Worm (Caenorhabditis elegans): Measurements from ENCODE around the gene F38H4.4.

F38H4.4 gene

ce11 chrIV:11854777-11855176 lies 6.7 kb downstream of the F38H4.4 start, which contains the start of gene tag-30:
tag-30 (minus strand) TSS chrIV:11855159.
- no peak for TF ChIP-seq hlh-15 (tag; optimal IDR thresholded peaks at IDR 0.05)
- TF ChIP-seq hlh-30 (tag; optimal IDR thresholded peaks at IDR 0.05; ENCODE audit: insufficient read depth), result peak; percentile 66
- peak; percentile 22 for TF ChIP-seq nfya-1 (tag; optimal IDR thresholded peaks at IDR 0.05)
- peak; percentile 41 for TF ChIP-seq tbx-2 (tag; optimal IDR thresholded peaks at IDR 0.05)
- TF ChIP-seq unc-42 (tag; optimal IDR thresholded peaks at IDR 0.05), result peak; percentile 59
- peak; percentile 54 for TF ChIP-seq ceh-34 (tag; optimal IDR thresholded peaks at IDR 0.05)
- no peak for TF ChIP-seq unc-3 (GFP tag; conservative IDR thresholded peaks at IDR 0.05)
- TF ChIP-seq unc-3 (tag; optimal IDR thresholded peaks at IDR 0.05), result no peak
- peak; percentile 62 for TF ChIP-seq ceh-31 (tag; optimal IDR thresholded peaks at IDR 0.05)

ce11 chrIV:11855424-11855823 lies 7.4 kb downstream of the F38H4.4 start:
- TF ChIP-seq pros-1 (tag; optimal IDR thresholded peaks at IDR 0.05), result no peak
- TF ChIP-seq ceh-24 (tag; optimal IDR thresholded peaks at IDR 0.05), result no peak
- no peak for TF ChIP-seq ceh-14 (tag; optimal IDR thresholded peaks at IDR 0.05)
- TF ChIP-seq F13H6.1 (tag; optimal IDR thresholded peaks at IDR 0.05), result no peak
- TF ChIP-seq ceh-22 (tag; optimal IDR thresholded peaks at IDR 0.05), result no peak
- no peak for TF ChIP-seq ets-4 (tag; optimal IDR thresholded peaks at IDR 0.05)
- no peak for TF ChIP-seq hlh-8 (tag; optimal IDR thresholded peaks at IDR 0.05)
- TF ChIP-seq C08G9.2 (tag; optimal IDR thresholded peaks at IDR 0.05), result no peak
- TF ChIP-seq ceh-6 (GFP tag; optimal IDR thresholded peaks at IDR 0.05), result no peak
- TF ChIP-seq tbx-7 (tag; optimal IDR thresholded peaks at IDR 0.05), result no peak
- no peak for TF ChIP-seq tbx-2 (tag; optimal IDR thresholded peaks at IDR 0.05)
- TF ChIP-seq lin-11 (tag; optimal IDR thresholded peaks at IDR 0.05), result no peak
- TF ChIP-seq ceh-18 (tag; optimal IDR thresholded peaks at IDR 0.05), result no peak
- TF ChIP-seq che-1 (tag; optimal IDR thresholded peaks at IDR 0.05), result no peak
- TF ChIP-seq ceh-2 (tag; optimal IDR thresholded peaks at IDR 0.05), result no peak

ce11 chrIV:11855900-11856660 lies 8.0 kb downstream of the F38H4.4 start, which contains the start of gene ech-2:
ech-2 (minus strand) TSS chrIV:11856351.
- TF ChIP-seq elt-2 (tag; optimal IDR thresholded peaks at IDR 0.05) (no peak), ceh-6 (GFP tag; optimal IDR thresholded peaks at IDR 0.05) (no peak), ceh-34 (tag; optimal IDR thresholded peaks at IDR 0.05) (no peak), nhr-232 (tag; optimal IDR thresholded peaks at IDR 0.05) (no peak), ref-2 (tag; optimal IDR thresholded peaks at IDR 0.05) (no peak), ets-4 (tag; optimal IDR thresholded peaks at IDR 0.05) (no peak), T23F11.4 (GFP tag; optimal IDR thresholded peaks at IDR 0.05) (no peak), fkh-6 (tag; optimal IDR thresholded peaks at IDR 0.05) (no peak), ceh-30 (tag; optimal IDR thresholded peaks at IDR 0.05) (no peak), ceh-48 (tag; optimal IDR thresholded peaks at IDR 0.05) (no peak), K02D7.2 (tag; optimal IDR thresholded peaks at IDR 0.05) (no peak), pat-9 (tag; optimal IDR thresholded peaks at IDR 0.05) (no peak), hlh-8 (tag; optimal IDR thresholded peaks at IDR 0.05) (no peak), unc-86 (tag; optimal IDR thresholded peaks at IDR 0.05) (no peak), dmd-4 (tag; optimal IDR thresholded peaks at IDR 0.05; ENCODE audit: borderline replicate concordance) (no peak)

ce11 chrIV:11857159-11857565 lies 9.1 kb downstream of the F38H4.4 start:
- TF ChIP-seq pag-3 (tag; optimal IDR thresholded peaks at IDR 0.05; ENCODE audit: borderline replicate concordance) (peak; percentile 57), sdc-2 (tag; optimal IDR thresholded peaks at IDR 0.05) (no peak), ttx-3 (tag; optimal IDR thresholded peaks at IDR 0.05) (no peak), hlh-13 (GFP tag; optimal IDR thresholded peaks at IDR 0.05) (no peak), unc-3 (GFP tag; conservative IDR thresholded peaks at IDR 0.05) (no peak), unc-3 (tag; optimal IDR thresholded peaks at IDR 0.05) (no peak), unc-42 (tag; optimal IDR thresholded peaks at IDR 0.05) (peak; percentile 76), nfya-1 (tag; optimal IDR thresholded peaks at IDR 0.05) (peak; percentile 98), C38D4.7 (GFP tag; optimal IDR thresholded peaks at IDR 0.05) (no peak), ceh-30 (tag; optimal IDR thresholded peaks at IDR 0.05) (no peak), ceh-22 (tag; optimal IDR thresholded peaks at IDR 0.05) (no peak), ceh-48 (tag; optimal IDR thresholded peaks at IDR 0.05) (peak; percentile 3), tbx-2 (tag; optimal IDR thresholded peaks at IDR 0.05) (peak; percentile 89), hlh-6 (tag; optimal IDR thresholded peaks at IDR 0.05) (peak; percentile 44), gmeb-2 (tag; optimal IDR thresholded peaks at IDR 0.05) (no peak), ref-2 (tag; optimal IDR thresholded peaks at IDR 0.05) (peak; percentile 58), ceh-24 (tag; optimal IDR thresholded peaks at IDR 0.05) (no peak), C08G9.2 (tag; optimal IDR thresholded peaks at IDR 0.05) (peak; percentile 44), pros-1 (tag; optimal IDR thresholded peaks at IDR 0.05) (no peak), pqm-1 (tag; optimal IDR thresholded peaks at IDR 0.05) (no peak), ceh-9 (tag; optimal IDR thresholded peaks at IDR 0.05) (no peak), sox-2 (GFP tag; IDR thresholded peaks at IDR 0.05) (no peak), lin-11 (tag; optimal IDR thresholded peaks at IDR 0.05) (no peak), F13H6.1 (tag; optimal IDR thresholded peaks at IDR 0.05) (peak; percentile 16)

Data from whole organism, late embryonic.